Fruit fly (Drosophila melanogaster) whole organism: Measurements from ENCODE around the gene Jhbp13.

ENCODE experiments used
- CG8478 ChIP-seq: fragments of >200 bp; optimal IDR thresholded peaks from 2 replicates; lab custom pipeline; 2018; ENCODE audit warnings: inconsistent platforms
- Dll ChIP-seq: fragments of >200 bp; optimal IDR thresholded peaks from 2 replicates; lab custom pipeline; 2017
- EcR ChIP-seq, 2 experiments: fragments of >200 bp; optimal IDR thresholded peaks; 2 replicates each; lab custom pipeline; 2017; ENCODE audit warnings: missing biosample characterization in 2 of 2, missing genetic modification characterization in 2 of 2, missing genetic modification reagents in 2 of 2
- pan ChIP-seq: fragments of >200 bp; optimal IDR thresholded peaks from 2 replicates; lab custom pipeline; 2017
- psq ChIP-seq: fragments of >200 bp; optimal IDR thresholded peaks from 2 replicates; lab custom pipeline; 2017
- usp ChIP-seq: fragments of >200 bp; optimal IDR thresholded peaks from 2 replicates; lab custom pipeline; 2017; ENCODE audit warnings: missing biosample characterization, missing genetic modification characterization, mixed read lengths

- no peak for TF ChIP-seq EcR (GFP tag; optimal IDR thresholded peaks at IDR 0.05; lab: Kevin White, UChicago)
- TF ChIP-seq Dll (lab: Kevin White, UChicago), result no peak
- TF ChIP-seq pan, result no peak
- no peak for TF ChIP-seq usp
- no peak for TF ChIP-seq psq (lab: Kevin White, UChicago)
- TF ChIP-seq CG8478, result no peak
These were observed 8.1 kb upstream of the Jhbp13 start, which contains the start of gene Prosalpha6T for dm6 chr2L:13231739-13232138.
